Fruit fly (Drosophila melanogaster): ENCODE data around the gene Mp.

The Mp gene

DNA sequence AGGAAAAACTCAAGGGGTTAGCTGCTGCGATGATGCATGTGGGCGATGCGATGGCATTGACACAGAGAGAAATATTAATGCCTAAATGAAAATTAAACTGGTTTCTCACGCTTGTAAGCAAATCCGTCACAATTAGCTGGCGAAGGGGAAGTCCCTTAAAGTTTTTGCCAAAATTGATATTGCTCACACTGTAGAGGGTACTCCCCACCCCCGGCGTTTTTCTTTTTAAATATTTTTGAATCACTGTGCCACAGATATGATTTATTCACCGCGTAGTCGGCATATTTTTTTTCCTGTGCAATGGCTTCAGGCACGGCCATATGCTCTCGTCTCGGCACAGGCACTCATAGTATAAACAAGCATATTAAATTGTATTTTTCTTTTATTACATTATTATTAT, 88.7 kb downstream of the Mp start (continued):
- TF ChIP-seq jigr1 (GFP tag; IDR thresholded peaks at IDR 0.05) (no peak; the same call in 2 of the 3 replicates), sqz (GFP tag; optimal IDR thresholded peaks at IDR 0.05) (no peak), CG7372 (GFP tag; IDR thresholded peaks at IDR 0.05) (0 out of 2 replicates have a peak, but pooled peaks have one; percentile 37), ems (GFP tag; optimal IDR thresholded peaks at IDR 0.05) (no peak), CG9609 (GFP tag; optimal IDR thresholded peaks at IDR 0.05) (no peak), trem (tag; optimal IDR thresholded peaks at IDR 0.05) (no peak), eve (GFP tag; optimal IDR thresholded peaks at IDR 0.05) (no peak), CG6254 (GFP tag; optimal IDR thresholded peaks at IDR 0.05) (no peak), Mad (GFP tag; optimal IDR thresholded peaks at IDR 0.05) (no peak), YL-1 (GFP tag; optimal IDR thresholded peaks at IDR 0.05) (no peak), ab (GFP tag; optimal IDR thresholded peaks at IDR 0.05) (no peak), CG16779 (GFP tag; IDR thresholded peaks at IDR 0.05) (no peak), Elba2 (GFP tag; optimal IDR thresholded peaks at IDR 0.05) (no peak), fd96Cb (tag; optimal IDR thresholded peaks at IDR 0.05) (peak; percentile 20), CG2678 (tag; optimal IDR thresholded peaks at IDR 0.05) (peak; percentile 21), Antp (GFP tag; optimal IDR thresholded peaks at IDR 0.05) (no peak), odd (GFP tag; optimal IDR thresholded peaks at IDR 0.05) (no peak), danr (GFP tag; IDR thresholded peaks at IDR 0.05) (no peak), bab2 (GFP tag; optimal IDR thresholded peaks at IDR 0.05) (no peak)

DNA sequence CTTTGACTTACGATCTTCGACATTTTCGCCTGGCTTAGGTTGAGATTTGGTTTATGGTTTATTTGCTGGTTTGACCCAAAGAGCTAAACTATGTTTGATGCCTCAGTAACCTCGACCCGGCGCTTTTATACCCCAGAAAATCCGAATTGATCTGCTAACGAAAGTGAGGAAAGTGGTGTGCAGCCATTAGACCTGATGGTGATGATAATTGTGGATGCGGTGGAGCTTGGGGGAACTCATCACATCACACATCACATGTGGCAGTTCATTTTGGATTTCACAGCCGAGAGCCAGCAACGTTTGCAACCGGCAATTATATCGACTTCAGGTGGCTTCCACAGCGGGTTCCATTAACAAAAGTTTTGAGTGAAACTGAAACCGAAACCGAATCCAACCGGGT, 90.0 kb downstream of the Mp start, which contains the start of gene Cpr65Eb:
TSS of gene Cpr65Eb (minus strand) at position 101 of the 400 bp plus-strand sequence.
- TF ChIP-seq Ets65A (GFP tag) = peak; percentile 5
- TF ChIP-seq Blimp-1 (GFP tag; optimal IDR thresholded peaks at IDR 0.05) = peak; percentile 30
- no peak for TF ChIP-seq CG9876 (GFP tag; optimal IDR thresholded peaks at IDR 0.05)
- TF ChIP-seq Oaz (GFP tag; IDR thresholded peaks at IDR 0.05) = 0 out of 2 replicates have a peak, but pooled peaks have one; percentile 11

DNA sequence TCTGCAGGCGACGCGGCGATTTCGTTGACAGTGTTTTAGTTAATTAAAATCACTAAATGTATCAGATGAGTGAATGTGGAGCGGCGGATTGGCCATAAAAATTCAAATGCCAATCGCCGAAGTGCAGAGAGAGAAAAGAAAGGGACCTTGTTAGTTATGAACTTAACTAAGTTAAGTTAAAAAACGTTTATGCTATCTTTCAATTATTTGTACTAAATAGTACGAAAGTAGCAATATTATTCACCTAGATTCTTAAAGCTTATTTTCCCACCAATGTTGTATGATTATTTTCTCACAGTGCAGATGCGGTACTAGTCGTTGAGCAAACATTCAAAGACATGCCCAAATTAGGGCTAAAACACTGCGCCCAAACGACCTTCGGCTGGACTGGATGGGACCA, 92.1 kb downstream of the Mp start:
- TF ChIP-seq grau (tag; optimal IDR thresholded peaks at IDR 0.05) (peak; percentile 53), unpg (GFP tag; optimal IDR thresholded peaks at IDR 0.05) (peak; percentile 72), Asciz (GFP tag; optimal IDR thresholded peaks at IDR 0.05) (peak; percentile 50), CG4404 (GFP tag; IDR thresholded peaks at IDR 0.05) (peak; percentile 47), CG12219 (GFP tag; optimal IDR thresholded peaks at IDR 0.05) (peak; percentile 51), crol (GFP tag; IDR thresholded peaks at IDR 0.05) (no peak), CG7271 (tag; optimal IDR thresholded peaks at IDR 0.05) (peak; percentile 7), CG11504 (tag; optimal IDR thresholded peaks at IDR 0.05) (peak; percentile 85), Fer3 (tag; optimal IDR thresholded peaks at IDR 0.05) (peak; percentile 65), CG17186 (GFP tag; optimal IDR thresholded peaks at IDR 0.05) (no peak), CG18262 (tag; optimal IDR thresholded peaks at IDR 0.05) (peak; percentile 76), Spps (tag; optimal IDR thresholded peaks at IDR 0.05) (peak; percentile 5), CG7745 (tag; optimal IDR thresholded peaks at IDR 0.05) (no peak), HLH4C (GFP tag; IDR thresholded peaks at IDR 0.05; ENCODE audit: partially characterized antibody) (no peak), Sry-β (GFP tag; optimal IDR thresholded peaks at IDR 0.05) (no peak), CG13287 (GFP tag; IDR thresholded peaks at IDR 0.05; ENCODE audit: partially characterized antibody) (no peak), CG2712 (tag; optimal IDR thresholded peaks at IDR 0.05) (peak; percentile 82), CG17829 (tag; optimal IDR thresholded peaks at IDR 0.05) (peak; percentile 77), CG14014 (GFP tag; IDR thresholded peaks at IDR 0.05) (peak; percentile 22; the same call in 1 of the 2 replicates), jing (GFP tag; optimal IDR thresholded peaks at IDR 0.05) (no peak), CG1792 (GFP tag; optimal IDR thresholded peaks at IDR 0.05) (peak; percentile 39), CG12659 (GFP tag; optimal IDR thresholded peaks at IDR 0.05) (peak; percentile 19), sisA (GFP tag; IDR thresholded peaks at IDR 0.05) (peak; percentile 76), eyg (GFP tag; optimal IDR thresholded peaks at IDR 0.05) (no peak), tio (GFP tag; optimal IDR thresholded peaks at IDR 0.05) (peak; percentile 3), Doc2 (GFP tag; IDR thresholded peaks at IDR 0.05) (no peak), klu (GFP tag; IDR thresholded peaks at IDR 0.05) (peak; percentile 37; the same call in 1 of the 2 replicates)
